Worm (Caenorhabditis elegans) whole organism, L1 larva: ENCODE results near the gene bbs-4.

Experiments used
- C34B4.2 ChIP-seq: sonication (generic microtip); optimal IDR thresholded peaks from 2 replicates; lab custom pipeline; 2017; ENCODE audit warnings: mild to moderate bottlenecking, missing genetic modification characterization, missing compliant biosample characterization
- Y116A8C.19 ChIP-seq: sonication (generic microtip); optimal IDR thresholded peaks from 2 replicates; lab custom pipeline; 2016; ENCODE audit warnings: missing compliant biosample characterization, missing genetic modification characterization, borderline replicate concordance
- aha-1 ChIP-seq: fragments of 150-350 bp; optimal IDR thresholded peaks from 2 replicates; lab custom pipeline; 2014; ENCODE audit warnings: missing biosample characterization, missing genetic modification characterization
- alr-1 ChIP-seq: fragments of 200-800 bp; sonication (Bioruptor generic); optimal IDR thresholded peaks from 2 replicates; lab custom pipeline; 2018; ENCODE audit warnings: borderline replicate concordance, mild to moderate bottlenecking, missing genetic modification characterization, missing compliant biosample characterization
- aly-2 ChIP-seq: fragments of 150-350 bp; optimal IDR thresholded peaks from 2 replicates; lab custom pipeline; 2014; ENCODE audit warnings: missing biosample characterization, missing genetic modification characterization
- blmp-1 ChIP-seq: fragments of 150-350 bp; optimal IDR thresholded peaks from 2 replicates; lab custom pipeline; 2014; ENCODE audit warnings: missing biosample characterization, missing genetic modification characterization
- ceh-88 ChIP-seq: fragments of 200-800 bp; sonication (Bioruptor generic); IDR thresholded peaks from 2 replicates; pipeline ENCODE4 v1.3.6; 2022; ENCODE audit warnings: missing genetic modification characterization, missing compliant biosample characterization
- dpl-1 ChIP-seq, 3 experiments: fragments of 150-350 bp in 2 of 3; sonication (generic microtip) in 1 of 3; optimal IDR thresholded peaks; 2 replicates each; lab custom pipeline; 2014 to 2017; ENCODE audit warnings: missing biosample characterization in 3 of 3, missing genetic modification characterization in 3 of 3, missing genetic modification reagents in 3 of 3
- efl-1 ChIP-seq, 4 experiments: fragments of 150-350 bp; optimal IDR thresholded peaks in 3 of 4; peaks in 1 of 4; 1 replicate in 1 of 4; 2 replicates in 3 of 4; lab custom pipeline; 2014; ENCODE audit warnings: missing biosample characterization in 2 of 4, missing genetic modification characterization in 2 of 4, missing genetic modification reagents in 2 of 4
- efl-3 ChIP-seq: fragments of 200-800 bp; sonication (Bioruptor generic); optimal IDR thresholded peaks from 2 replicates; lab custom pipeline; 2018; ENCODE audit warnings: mild to moderate bottlenecking, missing genetic modification characterization, missing compliant biosample characterization
- elt-2 ChIP-seq: sonication (generic microtip); optimal IDR thresholded peaks from 2 replicates; lab custom pipeline; 2016; ENCODE audit warnings: missing genetic modification characterization, mild to moderate bottlenecking, inconsistent platforms, missing compliant biosample characterization, missing genetic modification reagents
- elt-3 ChIP-seq, 6 experiments: fragments of 150-350 bp in 1 of 6; sonication (generic microtip); optimal IDR thresholded peaks; 2 replicates each; lab custom pipeline; 2017 to 2018; ENCODE audit warnings: missing biosample characterization in 6 of 6, missing genetic modification characterization in 6 of 6, inconsistent platforms in 1 of 6
- fkh-10 ChIP-seq: sonication (generic microtip); optimal IDR thresholded peaks from 2 replicates; lab custom pipeline; 2017; ENCODE audit warnings: missing biosample characterization, missing genetic modification reagents, missing genetic modification characterization
- fkh-4 ChIP-seq: sonication (generic microtip); optimal IDR thresholded peaks from 2 replicates; lab custom pipeline; 2016; ENCODE audit warnings: missing compliant biosample characterization, missing genetic modification characterization, borderline replicate concordance
- fkh-8 ChIP-seq: sonication (generic microtip); optimal IDR thresholded peaks from 2 replicates; lab custom pipeline; 2016; ENCODE audit warnings: mild to moderate bottlenecking, missing genetic modification characterization, missing compliant biosample characterization
- grh-1 ChIP-seq: fragments of 200-800 bp; sonication (Bioruptor generic); IDR thresholded peaks from 2 replicates; pipeline ENCODE4 v1.3.6; 2022; ENCODE audit warnings: missing genetic modification reagents, missing genetic modification characterization, missing compliant biosample characterization
- hlh-17 ChIP-seq: fragments of 200-800 bp; sonication (Bioruptor generic); optimal IDR thresholded peaks from 2 replicates; lab custom pipeline; 2018; ENCODE audit warnings: missing genetic modification characterization, mild to moderate bottlenecking, missing compliant biosample characterization, moderate library complexity, borderline replicate concordance
- hlh-4 ChIP-seq: sonication (generic microtip); optimal IDR thresholded peaks from 2 replicates; lab custom pipeline; 2016; ENCODE audit warnings: mild to moderate bottlenecking, missing genetic modification characterization, missing compliant biosample characterization
- irx-1 ChIP-seq: sonication (generic microtip); optimal IDR thresholded peaks from 2 replicates; lab custom pipeline; 2016; ENCODE audit warnings: missing genetic modification characterization, missing compliant biosample characterization
- isw-1 ChIP-seq: fragments of 200-800 bp; sonication (Bioruptor generic); IDR thresholded peaks from 2 replicates; pipeline ENCODE4 v1.3.6; 2022; ENCODE audit warnings: missing genetic modification characterization, missing compliant biosample characterization
- lin-14 ChIP-seq: fragments of 200-800 bp; sonication (Bioruptor generic); optimal IDR thresholded peaks from 2 replicates; lab custom pipeline; 2018; ENCODE audit warnings: mild to moderate bottlenecking, missing genetic modification characterization, moderate library complexity, missing compliant biosample characterization
- lin-39 ChIP-seq: fragments of 150-350 bp; optimal IDR thresholded peaks from 2 replicates; lab custom pipeline; 2014; ENCODE audit warnings: missing biosample characterization, missing genetic modification reagents, missing genetic modification characterization
- lsy-2 ChIP-seq, 2 experiments: fragments of 150-350 bp; optimal IDR thresholded peaks; 2 replicates each; lab custom pipeline; 2014; ENCODE audit warnings: missing biosample characterization in 2 of 2, missing genetic modification characterization in 2 of 2
- mab-9 ChIP-seq: fragments of 200-800 bp; sonication (Bioruptor generic); IDR thresholded peaks from 2 replicates; pipeline ENCODE4 v1.3.6; 2022; ENCODE audit warnings: missing genetic modification reagents, missing genetic modification characterization, missing compliant biosample characterization
- mdl-1 ChIP-seq, 2 experiments: fragments of 150-350 bp; optimal IDR thresholded peaks; 2 replicates each; lab custom pipeline; 2014 to 2017; ENCODE audit warnings: missing biosample characterization in 2 of 2, missing genetic modification characterization in 2 of 2, inconsistent platforms in 1 of 2
- mef-2 ChIP-seq: fragments of 150-350 bp; optimal IDR thresholded peaks from 2 replicates; lab custom pipeline; 2014; ENCODE audit warnings: missing biosample characterization, missing genetic modification characterization
- mep-1 ChIP-seq: fragments of 150-350 bp; optimal IDR thresholded peaks from 2 replicates; lab custom pipeline; 2014; ENCODE audit warnings: missing biosample characterization, missing genetic modification characterization
- nhr-11 ChIP-seq: fragments of 150-350 bp; optimal IDR thresholded peaks from 2 replicates; lab custom pipeline; 2014; ENCODE audit warnings: missing biosample characterization, missing genetic modification characterization
- nhr-237 ChIP-seq: fragments of 150-350 bp; optimal IDR thresholded peaks from 2 replicates; lab custom pipeline; 2014; ENCODE audit warnings: missing biosample characterization, missing genetic modification characterization
- nhr-76 ChIP-seq: sonication (generic microtip); optimal IDR thresholded peaks from 2 replicates; lab custom pipeline; 2017; ENCODE audit warnings: missing biosample characterization, missing genetic modification characterization
- nhr-90 ChIP-seq: sonication (generic microtip); optimal IDR thresholded peaks from 2 replicates; lab custom pipeline; 2016; ENCODE audit warnings: mild to moderate bottlenecking, missing genetic modification characterization, missing compliant biosample characterization; ENCODE audit not compliant: poor library complexity
- sox-4 ChIP-seq: sonication (generic microtip); optimal IDR thresholded peaks from 2 replicates; lab custom pipeline; 2016; ENCODE audit warnings: missing genetic modification characterization, missing compliant biosample characterization
- sptf-1 ChIP-seq: fragments of 150-350 bp; optimal IDR thresholded peaks from 2 replicates; lab custom pipeline; 2014; ENCODE audit warnings: missing biosample characterization, missing genetic modification characterization
- sup-37 ChIP-seq: fragments of 200-800 bp; sonication (Bioruptor generic); optimal IDR thresholded peaks from 2 replicates; lab custom pipeline; 2018; ENCODE audit warnings: mild to moderate bottlenecking, missing genetic modification characterization, missing compliant biosample characterization
- tbx-2 ChIP-seq: sonication (generic microtip); optimal IDR thresholded peaks from 2 replicates; lab custom pipeline; 2016; ENCODE audit warnings: missing genetic modification characterization, missing compliant biosample characterization
- unc-130 ChIP-seq: fragments of 150-350 bp; optimal IDR thresholded peaks from 2 replicates; lab custom pipeline; 2017; ENCODE audit warnings: missing biosample characterization, missing genetic modification characterization, inconsistent platforms
- unc-62 ChIP-seq: fragments of 150-350 bp; optimal IDR thresholded peaks from 2 replicates; lab custom pipeline; 2014; ENCODE audit warnings: missing biosample characterization, missing genetic modification reagents, missing genetic modification characterization
- vab-15 ChIP-seq: sonication (generic microtip); optimal IDR thresholded peaks from 2 replicates; lab custom pipeline; 2017; ENCODE audit warnings: missing genotype, mild to moderate bottlenecking, missing genetic modification characterization, missing compliant biosample characterization
- xbp-1 ChIP-seq: sonication (generic microtip); optimal IDR thresholded peaks from 2 replicates; lab custom pipeline; 2016; ENCODE audit warnings: missing genetic modification characterization, missing compliant biosample characterization
- zip-4 ChIP-seq: fragments of 200-800 bp; sonication (Bioruptor generic); optimal IDR thresholded peaks from 2 replicates; lab custom pipeline; 2018; ENCODE audit warnings: mild to moderate bottlenecking, missing genetic modification characterization, moderate library complexity, missing compliant biosample characterization
- ztf-4 ChIP-seq: fragments of 150-350 bp; optimal IDR thresholded peaks from 2 replicates; lab custom pipeline; 2014; ENCODE audit warnings: missing biosample characterization, missing genetic modification characterization

The bbs-4 gene

DNA sequence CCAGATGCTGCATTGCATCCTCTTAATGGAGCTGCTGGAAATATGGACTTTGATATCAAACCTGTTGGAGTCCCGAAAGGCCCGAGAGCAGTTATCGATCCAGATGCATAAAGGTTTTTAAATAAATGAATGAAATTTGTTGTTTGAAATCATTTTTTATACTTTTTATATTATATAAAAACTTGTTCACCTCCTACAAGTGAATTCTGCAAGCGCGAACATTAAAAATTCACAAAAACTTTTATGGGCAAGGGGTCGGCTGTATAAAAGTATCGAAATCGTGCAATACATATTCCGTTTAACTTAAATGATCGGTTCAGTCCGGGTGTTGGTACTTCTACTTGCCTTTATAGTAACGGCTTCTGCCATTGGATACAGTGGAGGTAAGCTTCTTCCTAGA is 13.8 kb downstream of the bbs-4 start, which contains the start of gene F58A4.1:
Gene F58A4.1 (plus strand): TSS at position 301 of the 400 bp plus-strand sequence.
- TF ChIP-seq fkh-4 (tag; lab: Kevin White, UChicago) (no peak), mdl-1 (tag; optimal IDR thresholded peaks at IDR 0.05; lab: Kevin White, UChicago) (no peak), sptf-1 (no peak), ztf-4 (tag; lab: Kevin White, UChicago) (no peak), dpl-1 (GFP tag; optimal IDR thresholded peaks at IDR 0.05; lab: Kevin White, UChicago) (no peak), alr-1 (tag; lab: Kevin White, UChicago) (no peak), mep-1 (no peak), fkh-10 (GFP tag; lab: Kevin White, UChicago) (no peak)
- TF ChIP-seq, all 84 proteins: peak for 0

DNA sequence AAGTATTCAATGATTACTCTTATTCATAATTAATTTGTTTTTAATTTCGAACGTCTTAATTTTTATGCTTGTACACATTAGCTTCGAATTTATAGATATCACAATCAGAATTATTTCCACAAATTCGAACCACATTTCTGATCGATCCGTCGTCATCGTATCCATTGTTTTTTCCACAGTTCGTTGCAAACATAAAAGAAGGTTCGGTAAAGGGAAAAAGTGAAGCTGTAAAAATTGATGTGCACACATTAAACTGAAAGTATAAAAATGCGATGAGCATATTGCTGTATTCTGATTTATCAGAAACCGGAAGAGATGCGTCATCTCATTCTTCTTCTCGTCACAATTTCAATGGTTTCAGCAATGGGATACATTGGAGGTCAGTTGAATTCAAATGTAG is 15.0 kb downstream of the bbs-4 start, which contains the start of gene C48B4.12:
Gene C48B4.12 (plus strand): TSS at position 301 of the 400 bp plus-strand sequence.
- no peak for TF ChIP-seq C34B4.2
- TF ChIP-seq elt-2 (tag; lab: Kevin White, UChicago), result no peak
- no peak for TF ChIP-seq mef-2
- TF ChIP-seq lin-39 (tag; lab: Kevin White, UChicago), result no peak
- no peak for TF ChIP-seq unc-130 (tag; lab: Kevin White, UChicago)
- no peak for TF ChIP-seq aha-1 (tag; lab: Kevin White, UChicago)
- TF ChIP-seq alr-1 (tag; lab: Kevin White, UChicago), result no peak
- no peak for TF ChIP-seq vab-15
- no peak for TF ChIP-seq tbx-2
- no peak for TF ChIP-seq irx-1
- TF ChIP-seq nhr-11, result no peak
- no peak for TF ChIP-seq lsy-2 (tag; optimal IDR thresholded peaks at IDR 0.05; lab: Kevin White, UChicago)

DNA sequence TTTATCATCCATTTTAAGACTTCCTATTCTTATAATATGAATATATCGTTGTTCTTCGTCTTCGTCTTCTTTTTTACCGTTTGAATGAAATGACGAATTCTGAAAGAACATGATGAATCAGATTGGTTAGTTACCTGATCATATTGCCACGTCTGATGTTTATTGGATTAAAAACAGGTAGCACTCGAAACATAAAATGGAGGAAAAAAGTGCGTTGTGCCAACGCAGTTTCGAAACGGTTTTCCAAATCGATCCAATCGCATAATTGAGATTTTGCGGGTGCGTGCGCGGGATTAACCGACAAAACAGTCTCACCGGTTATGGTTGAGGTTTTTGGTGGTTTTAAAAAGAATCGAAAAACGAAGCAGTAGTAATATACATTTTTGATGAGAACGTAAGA is 16.4 kb downstream of the bbs-4 start, which contains the start of gene rom-2:
Gene rom-2 (minus strand): TSS at position 101 of the 400 bp plus-strand sequence.
- TF ChIP-seq sox-4 (tag; lab: Kevin White, UChicago), result no peak
- no peak for TF ChIP-seq C34B4.2
- no peak for TF ChIP-seq mab-9 (GFP tag; lab: Robert Waterston, UW)
- TF ChIP-seq fkh-4 (tag; lab: Kevin White, UChicago), result no peak
- no peak for TF ChIP-seq hlh-4 (tag; lab: Kevin White, UChicago)
- TF ChIP-seq nhr-90 (tag; lab: Kevin White, UChicago), result no peak
- TF ChIP-seq sup-37 (GFP tag; lab: Kevin White, UChicago), result no peak
- no peak for TF ChIP-seq nhr-11
- no peak for TF ChIP-seq elt-3 (tag; optimal IDR thresholded peaks at IDR 0.05; lab: Kevin White, UChicago)
- TF ChIP-seq unc-62 (GFP tag; lab: Kevin White, UChicago), result no peak
- no peak for TF ChIP-seq blmp-1 (tag; lab: Kevin White, UChicago)
- TF ChIP-seq isw-1 (GFP tag; lab: Robert Waterston, UW), result no peak

DNA sequence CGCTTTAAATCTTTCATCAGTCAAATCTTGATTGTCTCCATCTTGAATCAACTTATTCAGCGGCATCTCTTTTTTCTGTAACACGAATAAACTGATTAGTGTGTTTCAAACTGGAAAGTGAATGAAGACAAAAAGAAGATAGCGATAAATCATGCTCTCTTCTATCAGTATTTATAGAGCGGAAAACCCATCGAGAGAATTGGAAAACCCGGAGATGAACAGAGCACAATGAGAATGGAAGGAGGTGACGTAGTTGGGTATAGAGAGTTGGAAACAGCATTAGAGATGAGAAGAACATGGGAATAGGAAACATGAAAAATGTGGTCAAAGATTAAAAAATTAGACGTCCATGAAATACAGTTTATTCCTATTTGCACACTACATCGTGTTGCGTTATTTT is 19.9 kb downstream of the bbs-4 start, which contains the start of gene acox-1.5:
Gene acox-1.5 (minus strand): TSS at position 75 of the 400 bp plus-strand sequence.
- TF ChIP-seq elt-2 (tag; lab: Kevin White, UChicago), result peak; percentile 35
- TF ChIP-seq isw-1 (GFP tag; lab: Robert Waterston, UW), result no peak
- TF ChIP-seq hlh-17 (GFP tag; lab: Kevin White, UChicago), result no peak

DNA sequence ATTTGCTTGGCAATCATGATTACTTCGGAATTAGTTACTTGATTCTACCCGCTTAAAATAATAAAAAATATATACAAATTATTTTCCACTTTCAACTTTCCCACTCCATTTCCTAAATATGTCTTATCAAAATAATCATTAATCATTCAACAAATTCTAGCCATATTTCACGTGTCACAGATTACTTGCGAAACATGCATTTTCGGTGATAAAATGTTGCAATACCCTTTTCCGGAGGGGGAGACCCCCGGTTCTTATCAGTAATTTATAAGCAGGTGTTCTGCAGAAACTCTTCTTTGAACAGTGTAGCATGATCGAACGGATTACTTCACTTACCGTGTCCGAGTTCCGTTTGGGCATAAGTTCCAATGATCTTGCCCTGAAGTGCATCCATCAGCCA is 21.8 kb downstream of the bbs-4 start:
- TF ChIP-seq mdl-1 (tag; optimal IDR thresholded peaks at IDR 0.05; lab: Kevin White, UChicago) (peak in 1 of 2 experiments; percentile 2), elt-2 (tag; lab: Kevin White, UChicago) (peak; percentile 83), efl-1 (optimal IDR thresholded peaks at IDR 0.05; lab: Kevin White, UChicago) (no peak), efl-1 (GFP tag; optimal IDR thresholded peaks at IDR 0.05 in 1 of 2; lab: Kevin White, UChicago) (no peak)

DNA sequence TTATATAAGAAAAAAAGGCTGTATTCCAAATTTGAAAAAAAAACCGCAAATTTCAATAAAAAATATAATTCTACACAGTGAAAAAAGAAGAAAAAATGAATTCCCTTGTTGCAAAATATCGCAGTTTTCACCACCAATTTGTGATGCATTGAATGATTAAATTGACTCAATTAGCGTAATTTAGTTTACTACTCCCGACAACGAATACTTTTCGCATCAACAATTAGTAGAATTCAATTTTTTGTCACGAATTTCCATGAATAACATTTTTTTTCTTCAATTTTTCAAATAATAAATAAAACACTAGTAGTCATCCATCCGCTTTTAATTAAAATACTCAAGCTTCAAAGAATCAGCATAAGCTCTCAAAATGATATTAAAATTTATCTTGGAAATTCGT is 26.7 kb downstream of the bbs-4 start:
- TF ChIP-seq hlh-17 (GFP tag; lab: Kevin White, UChicago), result no peak
- no peak for TF ChIP-seq efl-3 (GFP tag; lab: Kevin White, UChicago)
- TF ChIP-seq Y116A8C.19 (tag; lab: Kevin White, UChicago), result no peak
- no peak for TF ChIP-seq nhr-76 (tag; lab: Kevin White, UChicago)
- no peak for TF ChIP-seq mdl-1 (tag; optimal IDR thresholded peaks at IDR 0.05; lab: Kevin White, UChicago)
- peak; percentile 38 for TF ChIP-seq fkh-8 (tag; lab: Kevin White, UChicago)
- TF ChIP-seq xbp-1 (tag; lab: Kevin White, UChicago), result no peak
- peak; percentile 5 to 29 for TF ChIP-seq lsy-2 (tag; optimal IDR thresholded peaks at IDR 0.05; lab: Kevin White, UChicago)
- TF ChIP-seq aly-2 (tag; lab: Kevin White, UChicago), result no peak
- no peak for TF ChIP-seq nhr-90 (tag; lab: Kevin White, UChicago)
- no peak for TF ChIP-seq nhr-237 (tag; lab: Kevin White, UChicago)
- TF ChIP-seq lin-14, result peak; percentile 72
- no peak for TF ChIP-seq zip-4 (GFP tag; lab: Kevin White, UChicago)
- no peak for TF ChIP-seq ceh-88 (GFP tag; lab: Robert Waterston, UW)
- no peak for TF ChIP-seq grh-1 (GFP tag; lab: Robert Waterston, UW)
